Fruit fly (Drosophila melanogaster) whole organism, wandering third instar larva: ENCODE results near the gene CG12096.

ENCODE experiments used
- Abd-B ChIP-seq: fragments of >200 bp; optimal IDR thresholded peaks from 2 replicates; lab custom pipeline; 2017; ENCODE audit warnings: missing biosample characterization, missing genetic modification characterization
- CG32264 ChIP-seq: fragments of 200-800 bp; sonication (Bioruptor generic); optimal IDR thresholded peaks from 2 replicates; lab custom pipeline; 2016; ENCODE audit warnings: missing biosample characterization, missing genetic modification characterization
- CG9705 ChIP-seq: fragments of 200-800 bp; sonication (Bioruptor generic); optimal IDR thresholded peaks from 2 replicates; lab custom pipeline; 2018; ENCODE audit warnings: missing biosample characterization, mild to moderate bottlenecking, missing genetic modification characterization
- CrebA ChIP-seq: fragments of 200-800 bp; sonication (Bioruptor generic); optimal IDR thresholded peaks from 2 replicates; lab custom pipeline; 2016; ENCODE audit warnings: missing biosample characterization, mild to moderate bottlenecking, missing genetic modification characterization, borderline replicate concordance
- Dfd ChIP-seq: fragments of >200 bp; optimal IDR thresholded peaks from 2 replicates; lab custom pipeline; 2017; ENCODE audit warnings: missing biosample characterization, missing genetic modification characterization
- Dif ChIP-seq: fragments of 200-275, 200-300 bp; sonication (Bioruptor generic); optimal IDR thresholded peaks from 2 replicates; lab custom pipeline; 2018; ENCODE audit warnings: missing biosample characterization, missing genetic modification characterization; ENCODE audit not compliant: partially characterized antibody
- GATAd ChIP-seq: sonication (Bioruptor generic); optimal IDR thresholded peaks from 2 replicates; lab custom pipeline; 2016; ENCODE audit warnings: missing biosample characterization, missing genetic modification characterization
- HLH106 ChIP-seq: fragments of 200-800 bp; optimal IDR thresholded peaks from 3 replicates; lab custom pipeline; 2019; ENCODE audit warnings: missing biosample characterization, mild to moderate bottlenecking, missing genetic modification characterization, moderate library complexity
- Hnf4 ChIP-seq: fragments of 200-800 bp; sonication (Bioruptor generic); optimal IDR thresholded peaks from 2 replicates; lab custom pipeline; 2016; ENCODE audit warnings: missing biosample characterization, mild to moderate bottlenecking, missing genetic modification characterization
- Hr78 ChIP-seq: fragments of >200 bp; optimal IDR thresholded peaks from 2 replicates; lab custom pipeline; 2017; ENCODE audit warnings: missing biosample characterization, missing genetic modification characterization
- Hr83 ChIP-seq: fragments of 200-300 bp; sonication (Bioruptor generic); optimal IDR thresholded peaks from 2 replicates; lab custom pipeline; 2016; ENCODE audit warnings: missing biosample characterization, mild to moderate bottlenecking, missing genetic modification characterization, moderate library complexity; ENCODE audit not compliant: poor library complexity, severe bottlenecking
- Jra ChIP-seq: sonication (Bioruptor generic); optimal IDR thresholded peaks from 2 replicates; lab custom pipeline; 2016; ENCODE audit warnings: missing biosample characterization, missing genetic modification characterization
- Mio ChIP-seq: sonication (Bioruptor generic); optimal IDR thresholded peaks from 2 replicates; lab custom pipeline; 2016; ENCODE audit warnings: missing biosample characterization, missing genetic modification characterization
- Myc ChIP-seq: fragments of >200 bp; optimal IDR thresholded peaks from 2 replicates; lab custom pipeline; 2017
- N ChIP-seq: fragments of >200 bp; optimal IDR thresholded peaks from 2 replicates; lab custom pipeline; 2018; ENCODE audit warnings: missing biosample characterization, missing external identifiers, missing genetic modification characterization
- OdsH ChIP-seq: fragments of 200-800 bp; sonication (Bioruptor generic); optimal IDR thresholded peaks from 2 replicates; lab custom pipeline; 2016; ENCODE audit warnings: missing biosample characterization, mild to moderate bottlenecking, missing genetic modification characterization
- Rel ChIP-seq, 2 experiments: fragments of 200-800 bp; sonication (Bioruptor generic) in 1 of 2; optimal IDR thresholded peaks; 2 replicates in 1 of 2; 3 replicates in 1 of 2; lab custom pipeline; 2016 to 2019; ENCODE audit warnings: mild to moderate bottlenecking in 2 of 2, missing biosample characterization in 2 of 2, missing genetic modification characterization in 2 of 2, moderate library complexity in 1 of 2
- Sp1 ChIP-seq: fragments of 200-800 bp; sonication (Bioruptor generic); optimal IDR thresholded peaks from 3 replicates; lab custom pipeline; 2019; ENCODE audit warnings: missing biosample characterization, mild to moderate bottlenecking, missing genetic modification characterization, moderate library complexity
- Vsx2 ChIP-seq: fragments of 200-300, 225-300 bp; sonication (Bioruptor generic); optimal IDR thresholded peaks from 2 replicates; lab custom pipeline; 2018; ENCODE audit warnings: missing biosample characterization, missing genetic modification characterization; ENCODE audit not compliant: partially characterized antibody
- br ChIP-seq: fragments of 200-800 bp; sonication (Bioruptor generic); optimal IDR thresholded peaks from 2 replicates; lab custom pipeline; 2016; ENCODE audit warnings: missing biosample characterization, missing genetic modification characterization
- brk ChIP-seq: fragments of 200-800 bp; sonication (Bioruptor generic); optimal IDR thresholded peaks from 2 replicates; lab custom pipeline; 2016; ENCODE audit warnings: missing biosample characterization, mild to moderate bottlenecking, missing genetic modification characterization
- dl ChIP-seq, 2 experiments: fragments of 175-275, 200-275 bp in 1 of 2; fragments of 200-275 bp in 1 of 2; sonication (Bioruptor generic); optimal IDR thresholded peaks; lab custom pipeline; 2018; ENCODE audit warnings: mild to moderate bottlenecking in 2 of 2, missing biosample characterization in 2 of 2, missing genetic modification characterization in 2 of 2, moderate library complexity in 2 of 2; ENCODE audit not compliant: partially characterized antibody in 2 of 2, insufficient read depth in 1 of 2
- dmrt93B ChIP-seq: fragments of 200-800 bp; sonication (Bioruptor generic); optimal IDR thresholded peaks from 2 replicates; lab custom pipeline; 2018; ENCODE audit warnings: missing biosample characterization, mild to moderate bottlenecking, missing genetic modification characterization
- dsf ChIP-seq: sonication (Bioruptor generic); optimal IDR thresholded peaks from 2 replicates; lab custom pipeline; 2016; ENCODE audit warnings: missing biosample characterization, missing genetic modification characterization, borderline replicate concordance
- ey ChIP-seq: fragments of 200-800 bp; sonication (Bioruptor generic); optimal IDR thresholded peaks from 2 replicates; lab custom pipeline; 2016; ENCODE audit warnings: missing biosample characterization, missing genetic modification characterization
- foxo ChIP-seq, 2 experiments: fragments of 200-800 bp; sonication (Bioruptor generic); optimal IDR thresholded peaks; 2 replicates in 1 of 2; 3 replicates in 1 of 2; lab custom pipeline; 2016 to 2017; ENCODE audit warnings: missing biosample characterization in 2 of 2, missing genetic modification characterization in 2 of 2
- fru ChIP-seq: fragments of 200-800 bp; sonication (Bioruptor generic); optimal IDR thresholded peaks from 3 replicates; lab custom pipeline; 2016; ENCODE audit warnings: missing biosample characterization, mild to moderate bottlenecking, missing genetic modification characterization
- h ChIP-seq: fragments of 200-800 bp; sonication (Bioruptor generic); optimal IDR thresholded peaks from 3 replicates; lab custom pipeline; 2016; ENCODE audit warnings: missing biosample characterization, mild to moderate bottlenecking, missing genetic modification characterization
- jim ChIP-seq: fragments of 175-275, 200-325 bp; sonication (Bioruptor generic); optimal IDR thresholded peaks from 2 replicates; lab custom pipeline; 2016; ENCODE audit warnings: missing biosample characterization, mild to moderate bottlenecking, missing genetic modification characterization
- lola ChIP-seq: fragments of >200 bp; optimal IDR thresholded peaks from 2 replicates; lab custom pipeline; 2017; ENCODE audit warnings: missing biosample characterization, missing genetic modification characterization
- pan ChIP-seq: fragments of >200 bp; optimal IDR thresholded peaks from 2 replicates; lab custom pipeline; 2017
- psq ChIP-seq: fragments of 200-800 bp; sonication (Bioruptor generic); optimal IDR thresholded peaks from 3 replicates; lab custom pipeline; 2017; ENCODE audit warnings: missing biosample characterization, mild to moderate bottlenecking, missing genetic modification characterization, moderate library complexity
- rgr ChIP-seq: fragments of 200-800 bp; sonication (Bioruptor generic); optimal IDR thresholded peaks from 3 replicates; lab custom pipeline; 2016; ENCODE audit warnings: missing biosample characterization, mild to moderate bottlenecking, missing genetic modification characterization
- sage ChIP-seq: fragments of 200-800 bp; sonication (Bioruptor generic); optimal IDR thresholded peaks from 2 replicates; lab custom pipeline; 2016; ENCODE audit warnings: missing biosample characterization, mild to moderate bottlenecking, missing genetic modification characterization
- sv ChIP-seq: fragments of 200-800 bp; sonication (Bioruptor generic); optimal IDR thresholded peaks from 3 replicates; lab custom pipeline; 2016; ENCODE audit warnings: missing biosample characterization, missing genetic modification characterization
- tai ChIP-seq: sonication (Bioruptor generic); optimal IDR thresholded peaks from 2 replicates; lab custom pipeline; 2016; ENCODE audit warnings: missing biosample characterization, missing genetic modification characterization
- usp ChIP-seq: fragments of >200 bp; optimal IDR thresholded peaks from 2 replicates; lab custom pipeline; 2017; ENCODE audit warnings: missing biosample characterization, missing genetic modification characterization
- woc ChIP-seq: sonication (Bioruptor generic); optimal IDR thresholded peaks from 2 replicates; lab custom pipeline; 2016; ENCODE audit warnings: missing biosample characterization, mild to moderate bottlenecking, missing genetic modification characterization

The CG12096 gene

DNA sequence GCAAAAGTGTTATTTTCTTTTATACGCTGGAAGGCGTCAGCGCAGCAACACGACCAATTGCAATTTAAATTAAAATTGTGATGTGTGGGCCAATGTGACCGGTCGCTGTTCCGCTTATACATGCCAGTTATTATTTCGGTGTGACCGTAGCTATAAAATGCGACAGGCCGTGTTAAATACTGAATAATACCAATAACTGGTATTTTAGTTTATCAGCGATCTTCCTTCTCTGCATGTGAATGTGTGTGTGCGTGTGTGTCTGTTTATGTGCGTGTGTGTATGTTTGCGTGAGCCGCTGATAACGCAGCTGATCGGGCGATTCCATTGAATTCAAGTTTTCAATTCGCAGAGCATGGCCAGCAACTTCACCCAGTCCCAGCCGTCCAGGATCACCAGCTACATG is 30.7 kb upstream of the CG12096 start, which contains the start of the genes CG32638, CG15717 and MFS10:
Gene CG32638, minus strand, starts transcription at position 45 of the 403 bp plus-strand sequence.
Gene CG15717, plus strand, starts transcription at position 203 of the 403 bp plus-strand sequence.
Gene MFS10, plus strand, starts transcription at position 269 of the 403 bp plus-strand sequence.
- TF ChIP-seq N (GFP tag; lab: Kevin White, UChicago): peak; percentile 4
- TF ChIP-seq brk: no peak
- no peak for TF ChIP-seq CG32264 (GFP tag; lab: Kevin White, UChicago)
- TF ChIP-seq usp (GFP tag; lab: Kevin White, UChicago): no peak
- no peak for TF ChIP-seq woc
- TF ChIP-seq Rel (GFP tag; optimal IDR thresholded peaks at IDR 0.05; lab: Kevin White, UChicago): no peak
- TF ChIP-seq Rel (tag; optimal IDR thresholded peaks at IDR 0.05; lab: Kevin White, UChicago): peak; percentile 30
- no peak for TF ChIP-seq CrebA (GFP tag; lab: Kevin White, UChicago)
- no peak for TF ChIP-seq CG9705 (GFP tag; lab: Kevin White, UChicago)
- TF ChIP-seq pan (lab: Kevin White, UChicago): no peak
- peak; percentile 23 for TF ChIP-seq Jra (GFP tag; lab: Kevin White, UChicago)
- TF ChIP-seq br (GFP tag; lab: Kevin White, UChicago): peak; percentile 23
- peak; percentile 26 for TF ChIP-seq fru (GFP tag; lab: Kevin White, UChicago)
- TF ChIP-seq rgr (GFP tag; lab: Kevin White, UChicago): peak; percentile 50
- no peak for TF ChIP-seq OdsH (GFP tag; lab: Kevin White, UChicago)
- TF ChIP-seq Myc: no peak
- no peak for TF ChIP-seq Mio
- TF ChIP-seq Vsx2: no peak
- TF ChIP-seq sage (GFP tag; lab: Kevin White, UChicago): no peak
- TF ChIP-seq Dif (GFP tag; lab: Kevin White, UChicago): peak; percentile 15
- TF ChIP-seq ey: no peak
- TF ChIP-seq jim (GFP tag; lab: Kevin White, UChicago): no peak
- TF ChIP-seq Abd-B (GFP tag; lab: Kevin White, UChicago): no peak
- TF ChIP-seq Sp1 (GFP tag; lab: Kevin White, UChicago): peak; percentile 33
- no peak for TF ChIP-seq HLH106 (tag; lab: Kevin White, UChicago)
- TF ChIP-seq Hnf4 (GFP tag; lab: Kevin White, UChicago): peak; percentile 36
- no peak for TF ChIP-seq dmrt93B
- peak in 1 of 2 experiments; percentile 39 for TF ChIP-seq foxo (GFP tag; optimal IDR thresholded peaks at IDR 0.05; lab: Kevin White, UChicago)
- TF ChIP-seq tai (GFP tag; lab: Kevin White, UChicago): no peak
- peak; percentile 61 for TF ChIP-seq h (GFP tag; lab: Kevin White, UChicago)
- TF ChIP-seq Hr83: peak; percentile 79
- TF ChIP-seq psq (GFP tag; lab: Kevin White, UChicago): peak; percentile 5
- TF ChIP-seq dsf: no peak
- TF ChIP-seq Dfd: no peak

DNA sequence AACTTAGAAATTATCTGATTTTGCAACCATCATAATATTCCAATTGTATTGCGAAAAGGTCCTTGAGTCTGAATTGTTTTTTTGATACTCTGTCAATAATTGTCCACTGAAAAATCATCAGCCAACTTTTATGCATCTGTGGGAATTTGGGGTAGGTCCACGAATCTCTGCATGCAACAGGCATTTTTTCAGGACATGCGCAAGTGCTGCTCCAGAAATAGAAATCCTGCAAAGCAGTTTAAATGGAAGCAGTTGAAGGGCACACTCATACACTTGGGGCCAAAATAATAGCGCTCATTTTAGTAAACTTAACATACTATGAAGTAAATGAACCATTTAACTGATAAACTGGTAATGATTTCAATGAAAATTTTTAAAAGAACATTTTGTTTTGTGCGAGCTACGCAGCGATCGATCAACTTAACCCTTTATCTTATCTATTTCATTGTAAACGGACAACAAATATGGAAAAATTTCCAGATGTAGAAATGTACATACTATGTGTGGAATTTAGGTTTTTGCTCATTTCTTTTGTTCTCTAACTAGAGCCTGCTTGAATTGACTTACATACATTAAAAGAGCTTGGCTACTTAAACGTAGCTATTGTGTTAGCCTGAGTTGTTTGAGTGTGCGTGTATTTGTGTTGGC is 29.1 kb upstream of the CG12096 start:
- TF ChIP-seq fru (GFP tag; lab: Kevin White, UChicago) (peak; percentile 41), jim (GFP tag; lab: Kevin White, UChicago) (no peak), dsf (no peak), HLH106 (tag; lab: Kevin White, UChicago) (peak; percentile 57), Mio (no peak), sage (GFP tag; lab: Kevin White, UChicago) (no peak), CrebA (GFP tag; lab: Kevin White, UChicago) (no peak), CG9705 (GFP tag; lab: Kevin White, UChicago) (no peak), dmrt93B (peak; percentile 14), Sp1 (GFP tag; lab: Kevin White, UChicago) (peak; percentile 63), psq (GFP tag; lab: Kevin White, UChicago) (no peak), Myc (no peak), ey (peak; percentile 27), CG32264 (GFP tag; lab: Kevin White, UChicago) (peak; percentile 4), Abd-B (GFP tag; lab: Kevin White, UChicago) (no peak), sv (GFP tag; lab: Kevin White, UChicago) (peak; percentile 60), OdsH (GFP tag; lab: Kevin White, UChicago) (peak; percentile 20), woc (no peak), usp (GFP tag; lab: Kevin White, UChicago) (no peak), brk (no peak), tai (GFP tag; lab: Kevin White, UChicago) (peak; percentile 41), Hr78 (GFP tag; lab: Kevin White, UChicago) (no peak), Vsx2 (no peak), Hnf4 (GFP tag; lab: Kevin White, UChicago) (no peak), N (GFP tag; lab: Kevin White, UChicago) (no peak), rgr (GFP tag; lab: Kevin White, UChicago) (peak; percentile 40), lola (GFP tag; lab: Kevin White, UChicago) (no peak), pan (lab: Kevin White, UChicago) (no peak), Rel (GFP tag; optimal IDR thresholded peaks at IDR 0.05; lab: Kevin White, UChicago) (no peak), Rel (tag; optimal IDR thresholded peaks at IDR 0.05; lab: Kevin White, UChicago) (peak; percentile 2), foxo (GFP tag; optimal IDR thresholded peaks at IDR 0.05; lab: Kevin White, UChicago) (peak in 1 of 2 experiments; percentile 33), h (GFP tag; lab: Kevin White, UChicago) (peak; percentile 34), Hr83 (no peak), GATAd (GFP tag; lab: Kevin White, UChicago) (no peak), dl (GFP tag; optimal IDR thresholded peaks at IDR 0.05; lab: Kevin White, UChicago; ENCODE audit: insufficient read depth in 1 of 2, partially characterized antibody in 2 of 2) (no peak), br (GFP tag; lab: Kevin White, UChicago) (peak; percentile 37), Dfd (no peak), Jra (GFP tag; lab: Kevin White, UChicago) (no peak), Dif (GFP tag; lab: Kevin White, UChicago) (no peak)
- TF ChIP-seq, all 38 proteins: peak for 14
